Fruit fly (Drosophila melanogaster) whole organism, embryonic: Measurements from ENCODE around the gene v.

Source experiments
- Abd-B ChIP-seq: fragments of 200-800 bp; sonication (Bioruptor generic); optimal IDR thresholded peaks from 2 replicates; lab custom pipeline; 2018; ENCODE audit warnings: missing biosample characterization, mild to moderate bottlenecking, missing genetic modification characterization, moderate library complexity
- Awh ChIP-seq: fragments of 200-800 bp; sonication (Bioruptor generic); IDR thresholded peaks from 2 replicates; pipeline ENCODE4, ENCODE4 v1.3.6; 2022; ENCODE audit warnings: missing biosample characterization, missing genetic modification characterization
- BtbVII ChIP-seq: fragments of 200-800 bp; sonication (Bioruptor generic); optimal IDR thresholded peaks from 3 replicates; lab custom pipeline; 2017; ENCODE audit warnings: missing biosample characterization, mild to moderate bottlenecking, missing genetic modification characterization
- CG10366 ChIP-seq: fragments of 200-800 bp; sonication (Bioruptor generic); IDR thresholded peaks from 2 replicates; pipeline ENCODE4 v1.3.6; 2022; ENCODE audit warnings: missing biosample characterization, missing genetic modification characterization
- CG11560 ChIP-seq: fragments of 200-800 bp; sonication (Bioruptor generic); IDR thresholded peaks from 3 replicates; pipeline ENCODE4 v1.3.6; 2022; ENCODE audit warnings: missing biosample characterization, missing genetic modification characterization
- CG1233 ChIP-seq: fragments of 200-800 bp; sonication (Bioruptor generic); optimal IDR thresholded peaks from 4 replicates; lab custom pipeline; 2018; ENCODE audit warnings: missing biosample characterization, mild to moderate bottlenecking, missing genetic modification characterization
- CG13287 ChIP-seq: fragments of 200-800 bp; sonication (Bioruptor generic); IDR thresholded peaks from 2 replicates; pipeline ENCODE4 v1.3.6; 2022; ENCODE audit warnings: missing biosample characterization, missing genetic modification characterization; ENCODE audit not compliant: partially characterized antibody
- CG13296 ChIP-seq: fragments of 200-800 bp; sonication (Bioruptor generic); optimal IDR thresholded peaks from 3 replicates; lab custom pipeline; 2018; ENCODE audit warnings: missing biosample characterization, mild to moderate bottlenecking, missing genetic modification characterization
- CG14014 ChIP-seq: fragments of 200-800 bp; sonication (Bioruptor generic); IDR thresholded peaks from 2 replicates; pipeline ENCODE4 v1.3.6; 2022; ENCODE audit warnings: missing biosample characterization, missing genetic modification characterization
- CG15269 ChIP-seq: fragments of 200-800 bp; sonication (Bioruptor generic); optimal IDR thresholded peaks from 2 replicates; lab custom pipeline; 2018; ENCODE audit warnings: missing biosample characterization, mild to moderate bottlenecking, missing genetic modification characterization, moderate library complexity
- CG1529 ChIP-seq: fragments of 200-800 bp; sonication (Bioruptor generic); optimal IDR thresholded peaks from 3 replicates; lab custom pipeline; 2018; ENCODE audit warnings: missing biosample characterization, missing genetic modification characterization
- CG17328 ChIP-seq: fragments of 200-800 bp; sonication (Bioruptor generic); IDR thresholded peaks from 2 replicates; pipeline ENCODE4 v1.3.6; 2022; ENCODE audit warnings: missing biosample characterization, missing genetic modification characterization
- CG17829 ChIP-seq: fragments of 200-800 bp; optimal IDR thresholded peaks from 2 replicates; lab custom pipeline; 2019; ENCODE audit warnings: missing biosample characterization, mild to moderate bottlenecking, missing genetic modification characterization, moderate library complexity
- CG17912 ChIP-seq: fragments of 200-800 bp; sonication (Bioruptor generic); optimal IDR thresholded peaks from 2 replicates; lab custom pipeline; 2018; ENCODE audit warnings: missing biosample characterization, mild to moderate bottlenecking, missing genetic modification characterization
- CG2712 ChIP-seq: fragments of 200-800 bp; optimal IDR thresholded peaks from 3 replicates; lab custom pipeline; 2019; ENCODE audit warnings: missing biosample characterization, mild to moderate bottlenecking, missing genetic modification characterization, moderate library complexity
- CG30020 ChIP-seq: fragments of 200-800 bp; optimal IDR thresholded peaks from 2 replicates; lab custom pipeline; 2019; ENCODE audit warnings: missing biosample characterization, mild to moderate bottlenecking, missing genetic modification characterization, moderate library complexity
- CG3065 ChIP-seq: fragments of 200-800 bp; sonication (Bioruptor generic); optimal IDR thresholded peaks from 2 replicates; lab custom pipeline; 2016; ENCODE audit warnings: missing biosample characterization, missing genetic modification characterization
- CG31365 ChIP-seq: fragments of 200-800 bp; sonication (Bioruptor generic); optimal IDR thresholded peaks from 2 replicates; lab custom pipeline; 2018; ENCODE audit warnings: missing biosample characterization, mild to moderate bottlenecking, missing genetic modification characterization
- CG31388 ChIP-seq: fragments of 200-800 bp; sonication (Bioruptor generic); optimal IDR thresholded peaks from 2 replicates; lab custom pipeline; 2016; ENCODE audit warnings: missing biosample characterization, missing genetic modification characterization
- CG34422 ChIP-seq: fragments of 200-800 bp; sonication (Bioruptor generic); IDR thresholded peaks from 3 replicates; pipeline ENCODE4 v1.3.6; 2022; ENCODE audit warnings: missing biosample characterization, missing genetic modification characterization
- CG4617 ChIP-seq: fragments of 200-800 bp; sonication (Bioruptor generic); optimal IDR thresholded peaks from 3 replicates; lab custom pipeline; 2016; ENCODE audit warnings: missing biosample characterization, missing genetic modification characterization, borderline replicate concordance
- CG6791 ChIP-seq: fragments of 200-800 bp; sonication (Bioruptor generic); IDR thresholded peaks from 3 replicates; pipeline ENCODE4 v1.3.6; 2022; ENCODE audit warnings: missing biosample characterization, missing genetic modification characterization; ENCODE audit not compliant: partially characterized antibody
- D19A ChIP-seq: fragments of 200-800 bp; optimal IDR thresholded peaks from 3 replicates; lab custom pipeline; 2019; ENCODE audit warnings: missing biosample characterization, mild to moderate bottlenecking, missing genetic modification characterization, moderate library complexity
- Deaf1 ChIP-seq: fragments of 200-800 bp; optimal IDR thresholded peaks from 3 replicates; lab custom pipeline; 2019; ENCODE audit warnings: missing biosample characterization, mild to moderate bottlenecking, missing genetic modification characterization, moderate library complexity
- Dref ChIP-seq: fragments of 200-800 bp; sonication (Bioruptor generic); IDR thresholded peaks from 2 replicates; pipeline ENCODE4 v1.3.6; 2022; ENCODE audit warnings: missing biosample characterization, missing genetic modification characterization
- H2.0 ChIP-seq: fragments of 200-800 bp; sonication (Bioruptor generic); IDR thresholded peaks from 2 replicates; pipeline ENCODE4 v1.3.6; 2022; ENCODE audit warnings: missing biosample characterization, missing genetic modification characterization
- Hr3 ChIP-seq: fragments of 200-800 bp; sonication (Bioruptor generic); optimal IDR thresholded peaks from 3 replicates; lab custom pipeline; 2016; ENCODE audit warnings: missing biosample characterization, missing genetic modification characterization
- Hsf ChIP-seq: fragments of 200-800 bp; sonication (Bioruptor generic); optimal IDR thresholded peaks from 3 replicates; lab custom pipeline; 2016; ENCODE audit warnings: missing biosample characterization, missing genetic modification characterization
- Six4 ChIP-seq: fragments of 200-800 bp; sonication (Bioruptor generic); optimal IDR thresholded peaks from 2 replicates; lab custom pipeline; 2016; ENCODE audit warnings: missing biosample characterization, missing genetic modification characterization
- Usf ChIP-seq: fragments of 200-800 bp; sonication (Bioruptor generic); optimal IDR thresholded peaks from 2 replicates; lab custom pipeline; 2017; ENCODE audit warnings: missing genotype, missing biosample characterization, missing genetic modification characterization
- az2 ChIP-seq: fragments of 200-800 bp; sonication (Bioruptor generic); optimal IDR thresholded peaks from 3 replicates; lab custom pipeline; 2016; ENCODE audit warnings: missing biosample characterization, missing genetic modification characterization
- da ChIP-seq: fragments of 200-800 bp; sonication (Bioruptor generic); optimal IDR thresholded peaks from 2 replicates; lab custom pipeline; 2016; ENCODE audit warnings: missing biosample characterization, missing genetic modification characterization
- fd102C ChIP-seq: fragments of 200-800 bp; sonication (Bioruptor generic); optimal IDR thresholded peaks from 2 replicates; lab custom pipeline; 2018; ENCODE audit warnings: missing biosample characterization, mild to moderate bottlenecking, missing genetic modification characterization, moderate library complexity
- hb ChIP-seq: fragments of 200-800 bp; sonication (Bioruptor generic); IDR thresholded peaks from 3 replicates; pipeline ENCODE4 v1.3.6; 2022; ENCODE audit warnings: missing biosample characterization, missing genetic modification characterization; ENCODE audit not compliant: partially characterized antibody
- her ChIP-seq: fragments of 200-800 bp; sonication (Bioruptor generic); optimal IDR thresholded peaks from 2 replicates; lab custom pipeline; 2016; ENCODE audit warnings: missing biosample characterization, missing genetic modification characterization
- hth ChIP-seq: fragments of >200 bp; optimal IDR thresholded peaks from 2 replicates; lab custom pipeline; 2017; ENCODE audit warnings: inconsistent platforms
- jumu ChIP-seq: fragments of 200-800 bp; sonication (Bioruptor generic); optimal IDR thresholded peaks from 3 replicates; lab custom pipeline; 2016; ENCODE audit warnings: missing biosample characterization, missing genetic modification characterization
- kni ChIP-seq: fragments of 200-800 bp; sonication (Bioruptor generic); optimal IDR thresholded peaks from 3 replicates; lab custom pipeline; 2017; ENCODE audit warnings: mild to moderate bottlenecking, missing biosample characterization, missing genetic modification reagents, missing genetic modification characterization
- lab ChIP-seq: fragments of 200-800 bp; sonication (Bioruptor generic); optimal IDR thresholded peaks from 3 replicates; lab custom pipeline; 2017; ENCODE audit warnings: missing biosample characterization, missing genetic modification characterization, mild to moderate bottlenecking, moderate library complexity, missing genetic modification reagents
- nmo ChIP-seq: fragments of 200-800 bp; sonication (Bioruptor generic); optimal IDR thresholded peaks from 2 replicates; lab custom pipeline; 2018; ENCODE audit warnings: missing biosample characterization, mild to moderate bottlenecking, missing genetic modification characterization, moderate library complexity
- odd ChIP-seq: fragments of 200-800 bp; sonication (Bioruptor generic); optimal IDR thresholded peaks from 2 replicates; lab custom pipeline; 2017; ENCODE audit warnings: missing biosample characterization, mild to moderate bottlenecking, missing genetic modification characterization
- pan ChIP-seq, 4 experiments: fragments of >200 bp in 3 of 4; fragments of 200-800 bp in 1 of 4; sonication (Bioruptor generic) in 1 of 4; optimal IDR thresholded peaks in 3 of 4; IDR thresholded peaks in 1 of 4; 2 replicates each; pipeline versions ENCODE4 v1.3.6 to Lab custom; 2017 to 2022; ENCODE audit warnings: missing biosample characterization in 2 of 4, missing genetic modification characterization in 2 of 4, mixed read lengths in 1 of 4
- run ChIP-seq: fragments of 200-800 bp; sonication (Bioruptor generic); optimal IDR thresholded peaks from 3 replicates; lab custom pipeline; 2018; ENCODE audit warnings: missing biosample characterization, mild to moderate bottlenecking, missing genetic modification characterization
- shn ChIP-seq: fragments of 200-800 bp; sonication (Bioruptor generic); optimal IDR thresholded peaks from 3 replicates; lab custom pipeline; 2016; ENCODE audit warnings: missing biosample characterization, missing genetic modification characterization
- tap ChIP-seq: fragments of 200-800 bp; optimal IDR thresholded peaks from 3 replicates; lab custom pipeline; 2019; ENCODE audit warnings: missing biosample characterization, mild to moderate bottlenecking, missing genetic modification characterization, moderate library complexity
- tio ChIP-seq: fragments of 200-800 bp; sonication (Bioruptor generic); optimal IDR thresholded peaks from 2 replicates; lab custom pipeline; 2017; ENCODE audit warnings: missing biosample characterization, missing genetic modification characterization, inconsistent platforms
- trh ChIP-seq: fragments of 200-800 bp; sonication (Bioruptor generic); optimal IDR thresholded peaks from 2 replicates; lab custom pipeline; 2016; ENCODE audit warnings: missing biosample characterization, missing genetic modification characterization
- zen2 ChIP-seq: fragments of 200-800 bp; sonication (Bioruptor generic); IDR thresholded peaks from 3 replicates; pipeline ENCODE4 v1.3.6; 2022; ENCODE audit warnings: missing biosample characterization, missing genetic modification characterization; ENCODE audit not compliant: partially characterized antibody
- zf30C ChIP-seq: fragments of 200-800 bp; sonication (Bioruptor generic); optimal IDR thresholded peaks from 3 replicates; lab custom pipeline; 2018; ENCODE audit warnings: missing biosample characterization, mild to moderate bottlenecking, missing genetic modification characterization

The v gene

dm6 chrX:10877087-10877935 lies 46.5 kb upstream of the v start, which contains the start of gene CG1637 (continued):
- TF ChIP-seq jumu = no peak
- TF ChIP-seq Deaf1 = no peak
- no peak for TF ChIP-seq hb (GFP tag; lab: Robert Waterston, UW)
- TF ChIP-seq run (tag; lab: Kevin White, UChicago) = no peak
- TF ChIP-seq CG10366 (GFP tag; lab: Robert Waterston, UW) = no peak
- no peak for TF ChIP-seq Hsf (GFP tag; lab: Kevin White, UChicago)
- TF ChIP-seq Dref (GFP tag; lab: Robert Waterston, UW) = peak; percentile 80
- no peak for TF ChIP-seq kni (GFP tag; lab: Kevin White, UChicago)
- TF ChIP-seq tap = no peak
- TF ChIP-seq az2 (GFP tag; lab: Kevin White, UChicago) = peak; percentile 6
- peak; percentile 66 for TF ChIP-seq zen2 (GFP tag; lab: Robert Waterston, UW)
- no peak for TF ChIP-seq nmo (GFP tag; lab: Kevin White, UChicago)
- no peak for TF ChIP-seq CG30020 (tag; lab: Kevin White, UChicago)
- no peak for TF ChIP-seq da (GFP tag; lab: Kevin White, UChicago)
- peak; percentile 62 for TF ChIP-seq zf30C (GFP tag; lab: Kevin White, UChicago)
- TF ChIP-seq CG31388 (GFP tag; lab: Kevin White, UChicago) = no peak
- TF ChIP-seq Six4 (GFP tag; lab: Kevin White, UChicago) = no peak
- TF ChIP-seq CG1529 (GFP tag; lab: Kevin White, UChicago) = no peak
- no peak for TF ChIP-seq CG17829 (tag; lab: Kevin White, UChicago)
- no peak for TF ChIP-seq tio (GFP tag; lab: Kevin White, UChicago)
- peak; percentile 67 for TF ChIP-seq CG6791 (GFP tag; lab: Robert Waterston, UW)
- no peak for TF ChIP-seq D19A (tag; lab: Kevin White, UChicago)
- no peak for TF ChIP-seq CG14014
- TF ChIP-seq CG2712 (tag; lab: Kevin White, UChicago) = no peak
- no peak for TF ChIP-seq CG17328 (GFP tag; lab: Robert Waterston, UW)
- no peak for TF ChIP-seq CG13296 (GFP tag; lab: Kevin White, UChicago)
- TF ChIP-seq CG17912 = no peak
- TF ChIP-seq Abd-B (GFP tag; lab: Kevin White, UChicago) = no peak
- TF ChIP-seq CG34422 = no peak
- peak; percentile 78 for TF ChIP-seq CG13287 (GFP tag; lab: Robert Waterston, UW)
- TF ChIP-seq H2.0 = no peak
- TF ChIP-seq CG31365 (tag; lab: Kevin White, UChicago) = no peak
- TF ChIP-seq her = no peak
- TF ChIP-seq odd = no peak
- no peak for TF ChIP-seq CG11560 (tag; lab: Robert Waterston, UW)
- no peak for TF ChIP-seq shn
- TF ChIP-seq CG1233 (GFP tag; lab: Kevin White, UChicago) = no peak
- TF ChIP-seq pan (optimal IDR thresholded peaks at IDR 0.05; lab: Kevin White, UChicago) = no peak
- TF ChIP-seq pan (GFP tag; optimal IDR thresholded peaks at IDR 0.05 in 1 of 2, IDR thresholded peaks at IDR 0.05 in 1 of 2) = no peak
- no peak for TF ChIP-seq lab (GFP tag; lab: Kevin White, UChicago)
- TF ChIP-seq CG3065 = no peak
- no peak for TF ChIP-seq Usf (GFP tag; lab: Kevin White, UChicago)
- TF ChIP-seq trh (GFP tag; lab: Kevin White, UChicago) = no peak
- TF ChIP-seq CG15269 = no peak
- no peak for TF ChIP-seq Awh (GFP tag; lab: Robert Waterston, UW)
- no peak for TF ChIP-seq BtbVII (GFP tag; lab: Kevin White, UChicago)
- no peak for TF ChIP-seq Hr3 (GFP tag; lab: Kevin White, UChicago)
- no peak for TF ChIP-seq hth (lab: Kevin White, UChicago)
- TF ChIP-seq fd102C (GFP tag; lab: Kevin White, UChicago) = no peak
- peak; percentile 73 for TF ChIP-seq CG4617 (GFP tag; lab: Kevin White, UChicago)
